Fruit fly (Drosophila melanogaster) whole organism, prepupa: ENCODE results near the gene Or98b.

Experiments
- CG10669 ChIP-seq: fragments of 200-800 bp; sonication (Bioruptor generic); optimal IDR thresholded peaks from 3 replicates; lab custom pipeline; 2018; ENCODE audit warnings: missing biosample characterization, mild to moderate bottlenecking, missing genetic modification characterization, moderate library complexity
- CG34406 ChIP-seq: fragments of 200-800 bp; sonication (Bioruptor generic); optimal IDR thresholded peaks from 3 replicates; lab custom pipeline; 2016; ENCODE audit warnings: missing biosample characterization, missing genetic modification characterization
- CG8119 ChIP-seq: fragments of 200-800 bp; sonication (Bioruptor generic); IDR thresholded peaks from 3 replicates; pipeline ENCODE4 v1.3.6; 2022; ENCODE audit warnings: missing biosample characterization, missing genetic modification characterization
- Ets96B ChIP-seq: fragments of 200-800 bp; optimal IDR thresholded peaks from 2 replicates; lab custom pipeline; 2019; ENCODE audit warnings: missing biosample characterization, mild to moderate bottlenecking, missing genetic modification characterization, moderate library complexity
- Gug ChIP-seq: fragments of 200-800 bp; sonication (Bioruptor generic); IDR thresholded peaks from 2 replicates; pipeline ENCODE4 v1.3.6; 2022; ENCODE audit warnings: missing biosample characterization, missing genetic modification characterization
- Sox102F ChIP-seq: fragments of 200-800 bp; sonication (Bioruptor generic); optimal IDR thresholded peaks from 2 replicates; lab custom pipeline; 2016; ENCODE audit warnings: missing biosample characterization, mild to moderate bottlenecking, missing genetic modification characterization
- fkh ChIP-seq: fragments of 200-800 bp; sonication (Bioruptor generic); optimal IDR thresholded peaks from 3 replicates; lab custom pipeline; 2017; ENCODE audit warnings: missing biosample characterization, mild to moderate bottlenecking, missing genetic modification characterization, moderate library complexity
- spab ChIP-seq: fragments of 200-800 bp; sonication (Bioruptor generic); optimal IDR thresholded peaks from 2 replicates; lab custom pipeline; 2017; ENCODE audit warnings: missing biosample characterization, mild to moderate bottlenecking, missing genetic modification characterization, missing genetic modification reagents

The Or98b gene

dm6 chr3R:28389864-28390263, 37.8 kb downstream of the Or98b start:
- TF ChIP-seq Sox102F (GFP tag; lab: Kevin White, UChicago) (no peak), CG8119 (GFP tag; lab: Robert Waterston, UW) (no peak), CG34406 (GFP tag; lab: Kevin White, UChicago) (no peak), CG10669 (GFP tag; lab: Kevin White, UChicago) (no peak), fkh (no peak), Ets96B (tag; lab: Kevin White, UChicago) (no peak), Gug (no peak), spab (GFP tag; lab: Kevin White, UChicago) (no peak)
